Worm (Caenorhabditis elegans) whole organism, early embryonic: ENCODE measurements around the gene C12D8.9.

Source experiments
- B0310.2 ChIP-seq: sonication (generic microtip); optimal IDR thresholded peaks from 2 replicates; lab custom pipeline; 2016; ENCODE audit warnings: mild to moderate bottlenecking, missing genetic modification characterization, missing compliant biosample characterization
- F13C5.2 ChIP-seq: sonication (generic microtip); optimal IDR thresholded peaks from 2 replicates; lab custom pipeline; 2017; ENCODE audit warnings: mild to moderate bottlenecking, missing genetic modification characterization, inconsistent platforms, missing compliant biosample characterization
- aly-1 ChIP-seq: sonication (generic microtip); optimal IDR thresholded peaks from 2 replicates; lab custom pipeline; 2016; ENCODE audit warnings: missing genetic modification characterization, missing compliant biosample characterization
- ama-1 ChIP-seq: fragments of 150-350 bp; optimal IDR thresholded peaks from 2 replicates; lab custom pipeline; 2014
- ceh-13 ChIP-seq: fragments of 200-800 bp; sonication (Bioruptor generic); optimal IDR thresholded peaks from 2 replicates; lab custom pipeline; 2018; ENCODE audit warnings: mild to moderate bottlenecking, missing genetic modification characterization, missing compliant biosample characterization
- ceh-36 ChIP-seq: sonication (generic microtip); optimal IDR thresholded peaks from 2 replicates; lab custom pipeline; 2016; ENCODE audit warnings: missing genetic modification characterization, inconsistent platforms, missing compliant biosample characterization
- ets-7 ChIP-seq: sonication (generic microtip); optimal IDR thresholded peaks from 2 replicates; lab custom pipeline; 2016; ENCODE audit warnings: missing genotype, missing genetic modification characterization, missing compliant biosample characterization
- flt-1 ChIP-seq: fragments of 200-800 bp; sonication (Bioruptor generic); IDR thresholded peaks from 2 replicates; pipeline ENCODE4 v1.3.6; 2022; ENCODE audit warnings: missing genetic modification characterization, missing compliant biosample characterization
- hmbx-1 ChIP-seq: sonication (generic microtip); optimal IDR thresholded peaks from 2 replicates; lab custom pipeline; 2016; ENCODE audit warnings: mild to moderate bottlenecking, missing genetic modification characterization, missing compliant biosample characterization
- hmg-4 ChIP-seq: fragments of 200-800 bp; sonication (Bioruptor generic); optimal IDR thresholded peaks from 2 replicates; lab custom pipeline; 2018; ENCODE audit warnings: mild to moderate bottlenecking, missing genetic modification characterization, missing compliant biosample characterization
- hnd-1 ChIP-seq: sonication (generic microtip); optimal IDR thresholded peaks from 2 replicates; lab custom pipeline; 2016; ENCODE audit warnings: missing genetic modification characterization, missing compliant biosample characterization
- pes-1 ChIP-seq: fragments of 200-800 bp; sonication (Bioruptor generic); IDR thresholded peaks from 2 replicates; pipeline ENCODE4 v1.3.6; 2022; ENCODE audit warnings: missing genetic modification reagents, missing genetic modification characterization, missing compliant biosample characterization
- scrt-1 ChIP-seq: fragments of 200-800 bp; sonication (Bioruptor generic); IDR thresholded peaks from 2 replicates; pipeline ENCODE4 v1.3.6; 2022; ENCODE audit warnings: missing genetic modification characterization, missing compliant biosample characterization
- sea-1 ChIP-seq: fragments of 200-800 bp; sonication (Bioruptor generic); conservative IDR thresholded peaks from 2 replicates; pipeline ENCODE4 v1.3.6; 2022; ENCODE audit warnings: missing genetic modification characterization, missing compliant biosample characterization
- tbx-11 ChIP-seq: fragments of 200-800 bp; sonication (Bioruptor generic); IDR thresholded peaks from 2 replicates; pipeline ENCODE4 v1.3.6; 2022; ENCODE audit warnings: missing genetic modification characterization, missing compliant biosample characterization
- tbx-37 ChIP-seq: fragments of 200-800 bp; sonication (Bioruptor generic); conservative IDR thresholded peaks from 2 replicates; pipeline ENCODE4 v1.3.6; 2022; ENCODE audit warnings: missing genetic modification reagents, missing genetic modification characterization, missing compliant biosample characterization
- tra-4 ChIP-seq: sonication (generic microtip); optimal IDR thresholded peaks from 2 replicates; lab custom pipeline; 2017; ENCODE audit warnings: missing genetic modification characterization, missing compliant biosample characterization

C12D8.9 gene

DNA sequence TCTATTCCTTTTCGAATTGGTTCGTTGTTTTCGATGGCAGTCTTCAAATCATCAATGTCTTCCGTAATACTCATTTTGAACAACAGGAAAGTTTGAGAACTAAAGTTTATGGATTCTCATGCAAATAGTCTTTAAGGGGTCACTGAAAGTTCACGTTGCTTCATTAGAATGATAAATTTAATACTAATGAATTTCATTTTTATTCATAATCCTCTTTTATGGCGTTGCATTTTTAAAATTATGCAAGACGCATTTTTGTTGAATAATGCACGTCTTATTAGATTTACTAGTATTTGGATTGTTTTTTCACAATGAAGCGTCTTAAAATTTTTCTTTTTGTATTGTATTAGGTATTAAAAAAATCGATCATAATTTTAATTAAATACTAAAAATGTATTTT is at the start of gene C12D8.9:
Gene C12D8.9 (minus strand): TSS at position 101 of the 400 bp plus-strand sequence.
- TF ChIP-seq B0310.2 (tag; lab: Kevin White, UChicago) (no peak), hmg-4 (no peak), scrt-1 (GFP tag; lab: Robert Waterston, UW) (no peak), ama-1 (lab: Kevin White, UChicago) (no peak), ets-7 (tag; lab: Kevin White, UChicago) (no peak), hnd-1 (tag; lab: Kevin White, UChicago) (no peak)

ce11 chrV:10291848-10292247 is 48.8 kb upstream of the C12D8.9 start:
- TF ChIP-seq hmbx-1 (tag; lab: Kevin White, UChicago): no peak

- TF ChIP-seq hmbx-1 (tag; lab: Kevin White, UChicago) (no peak), ceh-36 (tag; lab: Kevin White, UChicago) (no peak), hmg-4 (no peak), ama-1 (lab: Kevin White, UChicago) (no peak), sea-1 (no peak), tra-4 (no peak), hnd-1 (tag; lab: Kevin White, UChicago) (no peak), aly-1 (tag; lab: Kevin White, UChicago) (no peak), pes-1 (no peak), ets-7 (tag; lab: Kevin White, UChicago) (no peak), B0310.2 (tag; lab: Kevin White, UChicago) (no peak), tbx-37 (GFP tag; lab: Robert Waterston, UW) (no peak), F13C5.2 (tag; lab: Kevin White, UChicago) (no peak)
Measured at ce11 chrV:10289743-10290142, 46.7 kb upstream of the C12D8.9 start, which contains the start of gene B0024.15. TSS of gene B0024.15 (plus strand) at chrV:10290043.

DNA sequence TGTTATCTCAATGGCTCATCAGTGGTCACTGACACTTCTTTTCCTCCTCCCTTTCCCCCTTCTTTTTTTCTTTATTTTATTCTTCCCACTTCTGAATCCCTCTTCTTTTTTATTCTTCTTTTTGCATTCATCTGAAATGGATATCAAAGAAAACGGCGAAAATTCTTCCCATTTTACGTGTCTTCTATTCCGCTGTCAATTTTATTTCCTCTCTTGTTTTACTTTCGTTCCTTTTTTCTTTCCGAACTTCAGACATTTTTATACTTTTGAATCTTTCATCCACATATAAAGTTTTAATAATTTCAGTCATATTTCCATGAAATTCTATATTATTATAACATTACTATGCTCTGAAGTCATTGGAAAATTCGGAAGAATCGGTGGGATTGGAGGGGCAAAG is 44.3 kb upstream of the C12D8.9 start, which contains the start of gene B0024.3:
Gene B0024.3 (plus strand): TSS at position 301 of the 400 bp plus-strand sequence.
- no peak for TF ChIP-seq ama-1 (lab: Kevin White, UChicago)
- TF ChIP-seq ceh-36 (tag; lab: Kevin White, UChicago): no peak
- TF ChIP-seq ceh-13: no peak
- no peak for TF ChIP-seq tbx-37 (GFP tag; lab: Robert Waterston, UW)
- no peak for TF ChIP-seq aly-1 (tag; lab: Kevin White, UChicago)
- no peak for TF ChIP-seq ets-7 (tag; lab: Kevin White, UChicago)
- TF ChIP-seq B0310.2 (tag; lab: Kevin White, UChicago): no peak
- TF ChIP-seq hmg-4: no peak
- TF ChIP-seq tbx-11 (GFP tag; lab: Robert Waterston, UW): no peak

DNA sequence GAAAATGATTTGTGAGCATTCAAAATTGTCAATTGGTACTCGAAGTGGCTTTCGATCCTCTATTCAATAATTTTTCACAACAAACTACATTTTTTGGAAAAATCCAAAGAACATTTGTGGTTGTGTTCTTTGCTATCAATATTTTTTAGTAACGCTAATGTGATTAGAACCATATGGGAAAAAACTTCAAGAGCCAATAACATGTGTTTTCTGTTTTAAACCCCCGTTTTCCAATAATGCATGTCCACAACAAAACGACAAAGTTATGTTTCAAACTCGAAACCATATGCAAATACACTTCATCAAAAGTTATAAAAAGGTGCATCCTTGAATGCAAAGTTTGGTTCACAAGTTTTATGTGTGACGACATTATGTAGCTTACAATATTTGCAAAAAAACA is 42.8 kb upstream of the C12D8.9 start:
- TF ChIP-seq hmbx-1 (tag; lab: Kevin White, UChicago): no peak
- TF ChIP-seq ama-1 (lab: Kevin White, UChicago): no peak
- TF ChIP-seq flt-1 (GFP tag; lab: Robert Waterston, UW): no peak
- TF ChIP-seq tbx-37 (GFP tag; lab: Robert Waterston, UW): no peak
- no peak for TF ChIP-seq ceh-36 (tag; lab: Kevin White, UChicago)
- no peak for TF ChIP-seq tra-4
- TF ChIP-seq B0310.2 (tag; lab: Kevin White, UChicago): no peak
- TF ChIP-seq pes-1: no peak
- no peak for TF ChIP-seq ets-7 (tag; lab: Kevin White, UChicago)
- no peak for TF ChIP-seq F13C5.2 (tag; lab: Kevin White, UChicago)
- no peak for TF ChIP-seq aly-1 (tag; lab: Kevin White, UChicago)
- TF ChIP-seq sea-1: no peak
- no peak for TF ChIP-seq hnd-1 (tag; lab: Kevin White, UChicago)

DNA sequence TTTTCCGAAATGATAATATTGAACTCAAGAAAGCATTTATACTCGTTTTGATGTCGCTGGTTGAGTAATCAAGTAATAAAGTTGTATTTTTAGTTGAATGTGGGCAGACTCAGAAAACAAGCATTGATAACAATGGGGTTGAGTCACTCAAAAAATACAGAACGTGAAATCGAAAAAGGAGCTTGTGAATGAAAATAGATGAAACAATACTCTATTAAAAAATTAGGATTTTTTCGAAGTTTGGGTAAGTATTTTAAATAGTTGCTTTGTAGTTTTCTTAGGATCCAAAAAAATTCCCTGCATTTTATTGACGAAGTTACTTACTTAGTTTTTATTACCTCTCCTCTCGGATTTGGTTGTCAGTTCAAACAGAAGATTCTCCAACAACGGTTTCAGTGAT is 40.4 kb upstream of the C12D8.9 start, which contains the start of gene lys-3:
Gene lys-3 (minus strand): TSS at position 101 of the 400 bp plus-strand sequence.
- TF ChIP-seq ets-7 (tag; lab: Kevin White, UChicago) (no peak), pes-1 (no peak), aly-1 (tag; lab: Kevin White, UChicago) (no peak), flt-1 (GFP tag; lab: Robert Waterston, UW) (no peak), sea-1 (no peak), F13C5.2 (tag; lab: Kevin White, UChicago) (no peak), ceh-13 (no peak)

DNA sequence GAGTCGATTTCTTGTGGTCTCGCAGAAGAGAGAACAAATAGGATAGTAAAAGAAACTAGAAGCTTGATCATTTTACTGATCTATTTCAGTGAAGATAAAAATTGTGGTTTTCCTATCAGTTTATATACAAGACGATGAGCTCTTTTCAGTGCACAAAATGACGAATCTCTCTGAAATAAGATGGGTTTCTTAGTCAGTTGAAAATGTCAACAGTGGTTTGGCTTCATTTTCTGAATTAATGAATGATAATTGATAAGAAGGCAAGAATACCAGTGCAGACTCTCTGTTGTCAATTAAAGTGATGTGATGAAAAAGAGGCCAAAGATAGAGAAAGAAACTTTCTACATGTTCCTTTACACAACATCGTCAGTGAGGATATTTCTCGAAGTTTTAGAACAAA is 38.4 kb upstream of the C12D8.9 start, which contains the start of gene lys-2:
Gene lys-2 (minus strand): TSS at position 101 of the 400 bp plus-strand sequence.
- TF ChIP-seq aly-1 (tag; lab: Kevin White, UChicago) (no peak), sea-1 (no peak), hmbx-1 (tag; lab: Kevin White, UChicago) (no peak), ceh-13 (no peak), tbx-11 (GFP tag; lab: Robert Waterston, UW) (no peak), scrt-1 (GFP tag; lab: Robert Waterston, UW) (no peak), tbx-37 (GFP tag; lab: Robert Waterston, UW) (no peak), ceh-36 (tag; lab: Kevin White, UChicago) (no peak), B0310.2 (tag; lab: Kevin White, UChicago) (no peak), flt-1 (GFP tag; lab: Robert Waterston, UW) (no peak), ets-7 (tag; lab: Kevin White, UChicago) (no peak), pes-1 (no peak), hnd-1 (tag; lab: Kevin White, UChicago) (no peak), tra-4 (no peak), hmg-4 (no peak), ama-1 (lab: Kevin White, UChicago) (no peak), F13C5.2 (tag; lab: Kevin White, UChicago) (no peak)

DNA sequence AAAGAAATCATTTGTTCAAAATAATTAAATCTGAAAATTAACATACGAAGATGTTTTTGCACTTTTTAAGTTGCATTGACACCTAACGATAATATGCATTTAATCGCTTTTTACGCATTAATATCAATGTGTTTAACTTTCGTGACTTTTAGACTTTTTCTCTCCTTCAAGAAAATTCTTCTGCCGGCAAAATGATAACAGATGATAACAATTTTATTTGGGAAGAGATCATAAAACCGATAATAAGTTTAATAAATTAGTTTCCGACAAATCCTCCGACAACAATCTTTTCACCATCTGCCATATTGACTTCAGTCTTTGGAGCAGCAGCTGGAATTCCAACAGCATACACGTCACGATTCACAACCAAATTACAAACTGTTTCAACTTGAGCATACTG is 37.1 kb upstream of the C12D8.9 start:
- no peak for TF ChIP-seq tbx-37 (GFP tag; lab: Robert Waterston, UW)
